Fruit fly (Drosophila melanogaster) whole organism: ENCODE data around the gene lectin-24A.

Experiments
- CG8478 ChIP-seq: fragments of >200 bp; optimal IDR thresholded peaks from 2 replicates; lab custom pipeline; 2018; ENCODE audit warnings: inconsistent platforms
- EcR ChIP-seq, 2 experiments: fragments of >200 bp; optimal IDR thresholded peaks; 2 replicates each; lab custom pipeline; 2017; ENCODE audit warnings: missing biosample characterization in 2 of 2, missing genetic modification characterization in 2 of 2, missing genetic modification reagents in 2 of 2
- pan ChIP-seq: fragments of >200 bp; optimal IDR thresholded peaks from 2 replicates; lab custom pipeline; 2017
- psq ChIP-seq: fragments of >200 bp; optimal IDR thresholded peaks from 2 replicates; lab custom pipeline; 2017
- usp ChIP-seq: fragments of >200 bp; optimal IDR thresholded peaks from 2 replicates; lab custom pipeline; 2017; ENCODE audit warnings: missing biosample characterization, missing genetic modification characterization, mixed read lengths

DNA sequence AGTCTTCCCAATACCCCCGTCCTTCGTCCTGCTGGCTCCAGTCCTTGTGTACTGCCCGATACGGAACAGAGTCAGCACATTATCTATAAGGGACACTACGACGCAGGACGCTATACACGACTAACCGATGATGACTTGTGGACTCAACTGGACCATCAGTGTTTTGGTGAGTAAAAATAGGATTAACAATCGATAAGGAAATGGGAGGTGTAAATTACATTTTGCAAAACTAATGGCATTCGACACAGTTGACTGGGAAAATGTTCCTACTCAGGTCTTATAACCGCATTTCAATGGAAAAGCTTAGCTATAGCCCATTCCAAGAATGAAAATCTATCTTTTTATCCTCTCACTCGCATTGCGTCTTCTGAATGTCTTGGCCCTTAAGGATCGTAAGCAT lies 47.6 kb upstream of the lectin-24A start, which contains the start of gene CG43703:
- TF ChIP-seq CG8478 (no peak), usp (GFP tag; lab: Kevin White, UChicago) (no peak), psq (lab: Kevin White, UChicago) (no peak), pan (lab: Kevin White, UChicago) (no peak), EcR (GFP tag; optimal IDR thresholded peaks at IDR 0.05; lab: Kevin White, UChicago) (no peak)
